Worm (Caenorhabditis elegans) whole organism, L3 larva: ENCODE data around the gene rga-3.

Experiments
- ama-1 ChIP-seq: fragments of 150-350 bp; optimal IDR thresholded peaks from 2 replicates; lab custom pipeline; 2018
- ceh-9 ChIP-seq: sonication (generic microtip); optimal IDR thresholded peaks from 2 replicates; lab custom pipeline; 2018; ENCODE audit warnings: missing biosample characterization, missing genetic modification characterization
- elt-3 ChIP-seq, 3 experiments: fragments of 150-350 bp in 1 of 3; sonication (generic microtip) in 2 of 3; optimal IDR thresholded peaks; 2 replicates in 2 of 3; 4 replicates in 1 of 3; lab custom pipeline; 2014 to 2017; ENCODE audit warnings: missing biosample characterization in 3 of 3, missing genetic modification characterization in 3 of 3
- eor-1 ChIP-seq, 2 experiments: fragments of 150-350 bp; optimal IDR thresholded peaks; 2 replicates each; lab custom pipeline; 2014 to 2018; ENCODE audit warnings: missing biosample characterization in 2 of 2, missing genetic modification characterization in 2 of 2
- fos-1 ChIP-seq: fragments of 150-350 bp; optimal IDR thresholded peaks from 2 replicates; lab custom pipeline; 2014; ENCODE audit warnings: missing biosample characterization, missing genetic modification characterization
- mdl-1 ChIP-seq: fragments of 150-350 bp; optimal IDR thresholded peaks from 2 replicates; lab custom pipeline; 2014; ENCODE audit warnings: missing biosample characterization, missing genetic modification characterization

DNA sequence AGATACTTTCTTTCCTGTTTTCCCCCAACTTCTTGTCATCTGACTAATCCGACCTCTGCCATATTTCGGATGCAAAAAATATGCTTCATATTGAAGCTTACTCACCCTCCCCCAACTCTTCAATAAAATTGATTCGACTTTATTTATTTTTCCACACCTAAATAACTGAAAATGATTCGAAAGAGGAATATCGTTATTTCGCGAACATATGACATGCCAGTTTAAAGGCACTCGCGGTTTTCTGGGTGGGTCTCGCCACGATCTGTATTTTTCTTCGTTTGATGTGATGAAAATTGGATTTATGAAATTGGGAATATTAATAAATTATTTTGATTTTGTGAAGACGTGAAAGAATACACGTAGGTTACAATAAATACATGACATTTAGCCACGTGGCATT, 53.9 kb downstream of the rga-3 start, which contains the start of gene F44E7.3:
- TF ChIP-seq ama-1 (lab: Kevin White, UChicago) (peak; percentile 26), elt-3 (tag; optimal IDR thresholded peaks at IDR 0.05; lab: Kevin White, UChicago) (no peak), eor-1 (tag; optimal IDR thresholded peaks at IDR 0.05; lab: Kevin White, UChicago) (no peak), mdl-1 (tag; lab: Kevin White, UChicago) (no peak), ceh-9 (tag; lab: Kevin White, UChicago) (no peak), fos-1 (tag; lab: Kevin White, UChicago) (no peak)
